Fruit fly (Drosophila melanogaster) whole organism, prepupa: ENCODE results near the gene LManIV.

Experiments used
- Blimp-1 ChIP-seq: fragments of 200-800 bp; sonication (Bioruptor generic); optimal IDR thresholded peaks from 3 replicates; lab custom pipeline; 2017; ENCODE audit warnings: missing biosample characterization, missing genetic modification characterization, mild to moderate bottlenecking, moderate library complexity, missing genetic modification reagents
- CG11294 ChIP-seq: fragments of 200-800 bp; sonication (Bioruptor generic); IDR thresholded peaks from 2 replicates; pipeline ENCODE4 v1.3.6; 2022; ENCODE audit warnings: missing biosample characterization, missing genetic modification characterization
- CG32006 ChIP-seq: fragments of 200-800 bp; sonication (Bioruptor generic); optimal IDR thresholded peaks from 3 replicates; lab custom pipeline; 2017; ENCODE audit warnings: missing biosample characterization, mild to moderate bottlenecking, missing genetic modification characterization
- CG3919 ChIP-seq: fragments of 200-800 bp; sonication (Bioruptor generic); optimal IDR thresholded peaks from 3 replicates; lab custom pipeline; 2016; ENCODE audit warnings: missing biosample characterization, missing genetic modification characterization
- CG6808 ChIP-seq: fragments of 200-800 bp; sonication (Bioruptor generic); optimal IDR thresholded peaks from 3 replicates; lab custom pipeline; 2017; ENCODE audit warnings: missing biosample characterization, missing genetic modification characterization, mild to moderate bottlenecking, moderate library complexity, missing genetic modification reagents
- CG8632 ChIP-seq: fragments of 200-800 bp; sonication (Bioruptor generic); optimal IDR thresholded peaks from 3 replicates; lab custom pipeline; 2016; ENCODE audit warnings: missing biosample characterization, missing genetic modification characterization
- Met ChIP-seq: fragments of 200-800 bp; sonication (Bioruptor generic); optimal IDR thresholded peaks from 3 replicates; lab custom pipeline; 2016; ENCODE audit warnings: missing biosample characterization, missing genetic modification characterization
- eg ChIP-seq: fragments of 200-800 bp; sonication (Bioruptor generic); IDR thresholded peaks from 3 replicates; pipeline ENCODE4 v1.3.6; 2022; ENCODE audit warnings: missing biosample characterization, missing genetic modification characterization
- fd85E ChIP-seq: fragments of 200-800 bp; sonication (Bioruptor generic); optimal IDR thresholded peaks from 3 replicates; lab custom pipeline; 2016; ENCODE audit warnings: missing biosample characterization, missing genetic modification characterization
- salr ChIP-seq, 2 experiments: fragments of 200-800 bp; sonication (Bioruptor generic); optimal IDR thresholded peaks; 3 replicates each; lab custom pipeline; 2016 to 2018; ENCODE audit warnings: missing biosample characterization in 2 of 2, missing genetic modification characterization in 2 of 2, mild to moderate bottlenecking in 1 of 2
- svp ChIP-seq: fragments of 200-800 bp; sonication (Bioruptor generic); peaks from one replicate; lab custom pipeline; 2016; ENCODE audit warnings: missing biosample characterization, missing genetic modification characterization

DNA sequence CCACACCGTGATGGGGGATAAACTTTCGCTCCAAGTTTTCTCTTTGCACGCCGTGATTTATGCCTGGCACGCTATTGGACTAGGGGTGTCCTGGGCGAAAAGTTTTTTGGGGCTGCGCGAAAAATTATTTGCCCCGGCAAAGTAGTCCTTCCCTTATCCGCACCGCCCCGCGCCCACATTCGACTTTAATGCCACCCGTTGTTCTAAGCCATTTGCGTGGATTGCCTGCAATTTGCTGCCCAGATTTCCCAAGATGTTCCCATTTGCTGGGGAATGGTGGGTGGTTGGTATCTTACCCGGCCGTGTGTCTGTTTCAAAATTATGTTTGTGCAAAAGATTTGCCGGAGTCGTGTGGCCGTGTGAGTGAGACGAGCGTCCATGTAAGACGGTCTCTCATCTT, 26.9 kb upstream of the LManIV start:
- TF ChIP-seq svp (no peak), Met (no peak), CG6808 (GFP tag; lab: Kevin White, UChicago) (no peak), CG32006 (GFP tag; lab: Kevin White, UChicago) (no peak), fd85E (GFP tag; lab: Kevin White, UChicago) (no peak), CG11294 (GFP tag; lab: Robert Waterston, UW) (no peak), salr (GFP tag; optimal IDR thresholded peaks at IDR 0.05; lab: Kevin White, UChicago) (no peak), eg (GFP tag; lab: Robert Waterston, UW) (no peak), CG3919 (GFP tag; lab: Kevin White, UChicago) (no peak), CG8632 (GFP tag; lab: Kevin White, UChicago) (no peak), Blimp-1 (GFP tag; lab: Kevin White, UChicago) (no peak)
